Fruit fly (Drosophila melanogaster) ovary, adult (tissue): ENCODE data around the gene swm.
A peak's percentile ranks its signal among the peaks of the same experiment; 100 is the strongest.

Experiments used
- CG17801 ChIP-seq: fragments of 200-800 bp; optimal IDR thresholded peaks from 2 replicates; lab custom pipeline; 2019; ENCODE audit warnings: missing biosample characterization, mild to moderate bottlenecking, missing genetic modification characterization, moderate library complexity; ENCODE audit not compliant: partially characterized antibody

swm gene

dm6 chr2L:19518636-19519086, 25.6 kb downstream of the swm start, which contains the start of gene CG10132:
Gene CG10132 (plus strand): TSS chr2L:19518824.
- no peak for TF ChIP-seq CG17801 (GFP tag; lab: Kevin White, UChicago)

DNA sequence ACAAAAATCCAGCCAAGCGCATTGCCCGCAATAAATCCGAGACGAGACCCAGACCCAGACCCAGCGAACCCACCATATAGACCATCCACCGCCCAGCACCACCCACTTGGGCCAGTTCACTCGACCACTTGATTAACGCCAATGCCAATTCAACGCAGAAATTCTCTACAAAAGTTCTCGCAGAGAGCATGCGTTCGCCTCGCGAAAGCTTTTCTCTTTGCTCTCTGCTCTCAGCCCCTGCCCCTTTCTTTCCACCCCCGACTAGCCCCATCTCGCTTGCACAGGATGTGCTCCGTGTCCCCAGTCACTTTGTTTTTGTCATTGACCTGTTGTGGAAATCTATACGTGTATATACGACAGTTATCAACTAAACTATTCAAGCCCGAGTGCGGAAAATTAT, 26.6 kb downstream of the swm start:
- TF ChIP-seq CG17801 (GFP tag; lab: Kevin White, UChicago): no peak

- TF ChIP-seq CG17801 (GFP tag; lab: Kevin White, UChicago): peak; percentile 57
Measured at dm6 chr2L:19526316-19526715, 33.3 kb downstream of the swm start, which contains the start of the genes Dpm1 and CG10137. Gene Dpm1 (minus strand): TSS chr2L:19526368. Gene CG10137 (plus strand): TSS chr2L:19526686.

DNA sequence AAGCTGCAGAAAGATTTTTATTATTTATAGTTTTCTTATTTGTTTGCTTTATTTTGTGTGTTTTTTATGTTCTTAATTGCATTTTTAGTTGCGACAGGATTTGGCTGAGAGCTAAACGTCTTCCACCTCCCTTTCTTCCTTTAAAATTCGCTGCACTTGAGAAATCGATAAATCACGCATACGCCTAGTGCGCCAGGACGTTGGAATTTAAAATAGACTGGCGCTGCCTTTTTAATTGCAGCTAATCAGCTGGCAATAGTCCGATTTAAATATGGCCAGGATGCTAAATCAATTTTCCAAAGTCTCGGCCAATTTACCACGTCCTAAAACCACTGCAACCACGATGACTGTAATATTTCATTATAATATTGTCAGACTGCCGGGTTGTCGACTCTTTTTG, 33.8 kb downstream of the swm start:
- TF ChIP-seq CG17801 (GFP tag; lab: Kevin White, UChicago): no peak

dm6 chr2L:19528308-19528707, 35.3 kb downstream of the swm start:
- peak; percentile 99 for TF ChIP-seq CG17801 (GFP tag; lab: Kevin White, UChicago)

- peak; percentile 20 for TF ChIP-seq CG17801 (GFP tag; lab: Kevin White, UChicago)
Measured at dm6 chr2L:19530092-19530491, 37.0 kb downstream of the swm start, which contains the start of gene CG10165. Gene CG10165 (minus strand): TSS chr2L:19530305.

- peak; percentile 80 for TF ChIP-seq CG17801 (GFP tag; lab: Kevin White, UChicago)
Measured at dm6 chr2L:19533247-19533646, 40.2 kb downstream of the swm start, which contains the start of gene CG33116. Gene CG33116 (plus strand): TSS chr2L:19533479.

dm6 chr2L:19535234-19535633, 42.2 kb downstream of the swm start, which contains the start of gene CG31697:
Gene CG31697 (plus strand): TSS chr2L:19535448.
- no peak for TF ChIP-seq CG17801 (GFP tag; lab: Kevin White, UChicago)

DNA sequence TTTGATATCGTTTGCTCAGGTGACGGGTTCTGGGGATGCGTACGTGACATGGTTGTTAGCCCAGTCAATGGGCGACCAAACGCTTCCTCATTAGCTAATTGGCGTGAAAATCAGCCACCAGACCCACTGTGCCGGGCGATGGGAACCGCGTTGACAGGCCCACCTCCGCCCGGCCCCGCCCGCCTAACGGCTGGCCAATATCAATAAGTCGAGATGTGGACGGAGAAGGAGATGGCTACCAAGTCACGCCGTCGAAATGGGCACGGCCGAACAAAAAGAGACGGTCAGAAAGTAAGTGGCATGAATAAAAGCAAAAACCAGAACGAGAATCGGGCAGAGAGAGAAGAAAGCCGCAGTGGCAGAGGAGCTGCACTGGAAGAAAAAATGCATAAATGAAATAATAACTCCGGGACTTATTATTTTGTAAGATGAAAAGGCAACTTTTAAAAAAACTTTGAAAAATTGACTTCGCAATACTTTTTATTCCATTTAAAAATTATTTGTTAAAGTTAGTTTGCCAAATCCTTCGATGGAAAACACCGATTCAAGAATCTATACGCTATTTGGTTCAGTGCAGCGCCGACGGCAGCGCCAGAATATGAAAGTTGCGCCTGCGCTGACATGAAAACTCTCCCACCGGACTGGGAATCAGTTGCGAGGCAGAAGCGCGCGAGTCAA, 44.9 kb downstream of the swm start, which contains the start of gene CG13082:
CG13082 (plus strand) TSS at position 647 of the 678 bp plus-strand sequence.
- TF ChIP-seq CG17801 (GFP tag; lab: Kevin White, UChicago): no peak

dm6 chr2L:19540307-19540706, 47.3 kb downstream of the swm start, which contains the start of gene CG13081:
Gene CG13081 (plus strand): TSS chr2L:19540607.
- TF ChIP-seq CG17801 (GFP tag; lab: Kevin White, UChicago): no peak

- no peak for TF ChIP-seq CG17801 (GFP tag; lab: Kevin White, UChicago)
Measured at dm6 chr2L:19542268-19542773, 49.3 kb downstream of the swm start.

DNA sequence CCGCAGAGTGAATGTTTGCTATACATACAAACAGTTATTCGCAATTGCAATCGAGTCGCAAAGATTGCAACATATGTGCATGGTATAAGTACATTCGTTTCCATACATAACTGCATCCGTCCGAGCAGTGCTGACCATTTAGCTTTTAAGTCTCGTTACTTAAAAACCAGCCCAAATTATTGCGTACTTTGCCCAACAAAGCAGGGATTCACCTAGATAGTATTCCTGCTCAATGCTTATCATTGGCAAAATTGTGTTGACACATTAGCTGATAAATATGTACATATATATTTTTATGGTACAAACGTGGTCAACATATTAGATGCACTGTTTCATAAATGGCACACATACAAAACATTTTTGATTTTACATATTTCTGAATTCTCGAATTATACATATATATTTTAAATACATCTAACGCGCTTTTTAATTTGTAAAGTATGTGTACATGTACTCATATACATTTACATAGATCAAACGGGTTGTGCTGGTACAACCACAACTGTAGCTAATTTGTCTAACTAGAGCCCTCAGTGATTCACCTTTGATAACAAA, 50.0 kb downstream of the swm start:
- TF ChIP-seq CG17801 (GFP tag; lab: Kevin White, UChicago): no peak

- TF ChIP-seq CG17801 (GFP tag; lab: Kevin White, UChicago): peak; percentile 77
Measured at dm6 chr2L:19546869-19547710, 54.0 kb downstream of the swm start, which contains the start of gene CG10337. Gene CG10337 (minus strand): TSS chr2L:19546959.
